Fruit fly (Drosophila melanogaster): ENCODE measurements around the gene CG7600.
A peak's percentile ranks its signal among the peaks of the same experiment; 100 is the strongest.

Gene CG7600

dm6 chr3L:11210517-11210916 lies at the start of gene CG7600, which contains the start of gene Ube3a:
TSS of gene CG7600 (plus strand) at chr3L:11210786.
TSS of gene Ube3a (minus strand) at chr3L:11210583.
- peak; percentile 4 for TF ChIP-seq CG33017 (tag; optimal IDR thresholded peaks at IDR 0.05)
- TF ChIP-seq Hr96 (GFP tag; optimal IDR thresholded peaks at IDR 0.05), result no peak
- peak; percentile 77 for TF ChIP-seq CG7101 (tag; optimal IDR thresholded peaks at IDR 0.05)
- TF ChIP-seq toe (GFP tag; optimal IDR thresholded peaks at IDR 0.05), result no peak
- peak; percentile 58 for TF ChIP-seq CG11617 (GFP tag; optimal IDR thresholded peaks at IDR 0.05)
- peak; percentile 99 for TF ChIP-seq kay (GFP tag; ENCODE audit: borderline replicate concordance)
- TF ChIP-seq CG1620 (GFP tag; optimal IDR thresholded peaks at IDR 0.05), result peak; percentile 55
- peak; percentile 26 for TF ChIP-seq ovo (GFP tag; optimal IDR thresholded peaks at IDR 0.05)
- peak; percentile 72 for TF ChIP-seq bab1 (GFP tag; optimal IDR thresholded peaks at IDR 0.05)
- TF ChIP-seq cic (GFP tag; optimal IDR thresholded peaks at IDR 0.05), result peak; percentile 77
- peak; percentile 18 for TF ChIP-seq tj (GFP tag; optimal IDR thresholded peaks at IDR 0.05)
- TF ChIP-seq Mnt (GFP tag; optimal IDR thresholded peaks at IDR 0.05), result peak; percentile 83
- TF ChIP-seq pad (GFP tag; optimal IDR thresholded peaks at IDR 0.05), result peak; percentile 60
- peak; percentile 43 for TF ChIP-seq CG7045 (GFP tag; optimal IDR thresholded peaks at IDR 0.05)
- peak; percentile 64 for TF ChIP-seq CG12768 (GFP tag; optimal IDR thresholded peaks at IDR 0.05)
- peak in 1 of 2 experiments; percentile 79 for TF ChIP-seq cnc (optimal IDR thresholded peaks at IDR 0.05)
- TF ChIP-seq Crg-1 (GFP tag; optimal IDR thresholded peaks at IDR 0.05), result peak; percentile 58
- TF ChIP-seq Clk (GFP tag; optimal IDR thresholded peaks at IDR 0.05), result peak; percentile 10
- peak; percentile 57 for TF ChIP-seq CG14711 (tag; optimal IDR thresholded peaks at IDR 0.05)
- TF ChIP-seq CG5204 (GFP tag; optimal IDR thresholded peaks at IDR 0.05), result no peak

dm6 chr3L:11164899-11165298 lies 45.7 kb upstream of the CG7600 start, which contains the start of gene Alg10:
TSS of gene Alg10 (plus strand) at chr3L:11164971.
- TF ChIP-seq CG33017 (tag; optimal IDR thresholded peaks at IDR 0.05), result no peak
- TF ChIP-seq Hr96 (GFP tag; optimal IDR thresholded peaks at IDR 0.05), result no peak
- no peak for TF ChIP-seq CG14711 (tag; optimal IDR thresholded peaks at IDR 0.05)
- TF ChIP-seq CG7101 (tag; optimal IDR thresholded peaks at IDR 0.05), result no peak
- no peak for TF ChIP-seq Clk (GFP tag; optimal IDR thresholded peaks at IDR 0.05)

DNA sequence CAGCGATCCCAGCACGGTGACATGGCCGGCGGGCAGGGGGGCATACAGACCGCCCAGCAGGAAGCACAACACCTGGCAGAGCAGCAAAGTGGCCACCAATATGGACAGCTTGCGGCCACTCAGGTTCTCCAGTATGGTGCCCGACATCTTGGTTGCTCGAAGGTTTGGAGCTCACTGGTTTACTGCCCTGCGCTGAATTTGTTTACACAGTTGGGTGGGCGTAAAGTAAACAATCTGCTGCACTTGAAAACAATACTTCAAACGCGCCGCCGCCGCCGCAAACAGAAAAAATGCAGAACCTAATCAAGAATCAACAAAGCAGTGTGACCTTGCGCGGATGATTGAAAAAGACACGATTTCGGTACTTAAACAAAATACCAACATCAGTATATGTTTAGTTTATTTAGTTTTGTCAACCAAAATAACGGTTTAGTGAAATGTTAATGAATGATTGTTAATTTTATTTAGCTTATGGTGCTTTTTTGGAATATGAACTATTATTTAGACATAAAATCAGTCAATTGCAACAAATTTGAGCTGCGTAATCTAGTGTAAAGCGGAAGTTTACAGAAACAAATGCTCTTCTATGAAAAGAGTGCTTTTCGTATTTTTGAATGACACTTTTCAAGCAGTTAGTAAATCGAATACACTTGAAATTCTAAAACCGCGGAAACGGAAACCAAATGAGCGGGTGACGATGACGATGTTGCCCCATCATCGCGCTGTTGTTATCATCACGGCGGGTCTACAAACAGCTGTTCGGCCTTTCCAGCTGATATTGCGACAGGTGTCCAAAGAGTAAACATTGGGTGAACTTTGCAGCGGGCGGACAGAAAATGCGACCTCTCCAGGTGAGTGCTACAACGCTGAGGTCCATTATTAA lies 41.0 kb upstream of the CG7600 start, which contains the start of the genes wls and Adck5:
wls (minus strand) TSS at position 327 of the 883 bp plus-strand sequence.
Adck5 (plus strand) TSS at position 519 of the 883 bp plus-strand sequence.
- TF ChIP-seq Clk (GFP tag; optimal IDR thresholded peaks at IDR 0.05) (no peak), Crg-1 (GFP tag; optimal IDR thresholded peaks at IDR 0.05) (peak; percentile 38), tj (GFP tag; optimal IDR thresholded peaks at IDR 0.05) (peak; percentile 35), CG1620 (GFP tag; optimal IDR thresholded peaks at IDR 0.05) (peak; percentile 47), CG7045 (GFP tag; optimal IDR thresholded peaks at IDR 0.05) (peak; percentile 59), CG14711 (tag; optimal IDR thresholded peaks at IDR 0.05) (peak; percentile 20), CG33017 (tag; optimal IDR thresholded peaks at IDR 0.05) (peak; percentile 49), CG11617 (GFP tag; optimal IDR thresholded peaks at IDR 0.05) (peak; percentile 77), bab1 (GFP tag; optimal IDR thresholded peaks at IDR 0.05) (peak; percentile 90), Hr96 (GFP tag; optimal IDR thresholded peaks at IDR 0.05) (peak; percentile 46), Mnt (GFP tag; optimal IDR thresholded peaks at IDR 0.05) (peak; percentile 24), pad (GFP tag; optimal IDR thresholded peaks at IDR 0.05) (peak; percentile 43), CG12768 (GFP tag; optimal IDR thresholded peaks at IDR 0.05) (peak; percentile 67), ovo (GFP tag; optimal IDR thresholded peaks at IDR 0.05) (peak; percentile 31), toe (GFP tag; optimal IDR thresholded peaks at IDR 0.05) (peak; percentile 52), CG7101 (tag; optimal IDR thresholded peaks at IDR 0.05) (peak; percentile 57), cic (GFP tag; optimal IDR thresholded peaks at IDR 0.05) (no peak), kay (GFP tag; ENCODE audit: borderline replicate concordance) (no peak), CG5204 (GFP tag; optimal IDR thresholded peaks at IDR 0.05) (peak; percentile 48), cnc (optimal IDR thresholded peaks at IDR 0.05) (no peak)

dm6 chr3L:11173049-11173564 lies 37.5 kb upstream of the CG7600 start, which contains the start of gene CG14142:
TSS of gene CG14142 (plus strand) at chr3L:11173514.
- TF ChIP-seq bab1 (GFP tag; optimal IDR thresholded peaks at IDR 0.05) (no peak), CG5204 (GFP tag; optimal IDR thresholded peaks at IDR 0.05) (no peak), CG12768 (GFP tag; optimal IDR thresholded peaks at IDR 0.05) (no peak), toe (GFP tag; optimal IDR thresholded peaks at IDR 0.05) (no peak), CG7101 (tag; optimal IDR thresholded peaks at IDR 0.05) (no peak), tj (GFP tag; optimal IDR thresholded peaks at IDR 0.05) (no peak), cic (GFP tag; optimal IDR thresholded peaks at IDR 0.05) (no peak), cnc (optimal IDR thresholded peaks at IDR 0.05) (no peak), CG1620 (GFP tag; optimal IDR thresholded peaks at IDR 0.05) (no peak), kay (GFP tag; ENCODE audit: borderline replicate concordance) (no peak), Mnt (GFP tag; optimal IDR thresholded peaks at IDR 0.05) (no peak)

DNA sequence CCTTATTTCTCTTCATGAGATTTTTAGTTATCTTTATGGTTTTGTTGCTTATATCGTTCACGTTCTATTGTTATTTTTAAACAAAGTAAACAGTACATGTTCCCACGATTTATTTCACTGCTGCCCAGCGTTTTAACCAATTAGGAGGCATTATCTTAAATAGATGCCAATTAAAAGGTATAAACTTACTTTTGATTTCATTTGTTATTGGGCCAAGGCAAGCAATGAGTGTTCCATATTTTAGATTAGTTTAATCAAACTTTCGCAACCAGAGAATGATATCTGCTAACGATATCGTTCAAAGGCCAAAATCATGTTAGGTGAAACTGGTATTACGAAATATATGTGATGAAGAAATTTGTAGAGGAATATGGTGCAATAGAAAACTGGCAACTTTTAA lies 27.6 kb upstream of the CG7600 start:
- TF ChIP-seq toe (GFP tag; optimal IDR thresholded peaks at IDR 0.05) (no peak), Hr96 (GFP tag; optimal IDR thresholded peaks at IDR 0.05) (no peak), CG33017 (tag; optimal IDR thresholded peaks at IDR 0.05) (no peak), ovo (GFP tag; optimal IDR thresholded peaks at IDR 0.05) (no peak), CG7101 (tag; optimal IDR thresholded peaks at IDR 0.05) (no peak), Mnt (GFP tag; optimal IDR thresholded peaks at IDR 0.05) (no peak), CG14711 (tag; optimal IDR thresholded peaks at IDR 0.05) (no peak), CG7045 (GFP tag; optimal IDR thresholded peaks at IDR 0.05) (no peak), Crg-1 (GFP tag; optimal IDR thresholded peaks at IDR 0.05) (no peak), cnc (optimal IDR thresholded peaks at IDR 0.05) (no peak), CG5204 (GFP tag; optimal IDR thresholded peaks at IDR 0.05) (no peak), Clk (GFP tag; optimal IDR thresholded peaks at IDR 0.05) (no peak), cic (GFP tag; optimal IDR thresholded peaks at IDR 0.05) (no peak), CG1620 (GFP tag; optimal IDR thresholded peaks at IDR 0.05) (no peak)

Measured in whole organism, adult.